Worm (Caenorhabditis elegans) whole organism, L1 larva: ENCODE data around the gene F46F2.5.

Experiments used
- blmp-1 ChIP-seq: fragments of 150-350 bp; optimal IDR thresholded peaks from 2 replicates; lab custom pipeline; 2014; ENCODE audit warnings: missing biosample characterization, missing genetic modification characterization
- efl-1 ChIP-seq, 4 experiments: fragments of 150-350 bp; optimal IDR thresholded peaks in 3 of 4; peaks in 1 of 4; 1 replicate in 1 of 4; 2 replicates in 3 of 4; lab custom pipeline; 2014; ENCODE audit warnings: missing biosample characterization in 2 of 4, missing genetic modification characterization in 2 of 4, missing genetic modification reagents in 2 of 4
- fkh-10 ChIP-seq: sonication (generic microtip); optimal IDR thresholded peaks from 2 replicates; lab custom pipeline; 2017; ENCODE audit warnings: missing biosample characterization, missing genetic modification reagents, missing genetic modification characterization
- fkh-4 ChIP-seq: sonication (generic microtip); optimal IDR thresholded peaks from 2 replicates; lab custom pipeline; 2016; ENCODE audit warnings: missing compliant biosample characterization, missing genetic modification characterization, borderline replicate concordance
- fos-1 ChIP-seq: fragments of 150-350 bp; optimal IDR thresholded peaks from 2 replicates; lab custom pipeline; 2014; ENCODE audit warnings: missing biosample characterization, missing genetic modification characterization
- hlh-4 ChIP-seq: sonication (generic microtip); optimal IDR thresholded peaks from 2 replicates; lab custom pipeline; 2016; ENCODE audit warnings: mild to moderate bottlenecking, missing genetic modification characterization, missing compliant biosample characterization
- lin-15B ChIP-seq: fragments of 150-350 bp; sonication (generic microtip); optimal IDR thresholded peaks from 3 replicates; lab custom pipeline; 2014; ENCODE audit warnings: missing biosample characterization, missing genetic modification characterization
- lin-39 ChIP-seq: fragments of 150-350 bp; optimal IDR thresholded peaks from 2 replicates; lab custom pipeline; 2014; ENCODE audit warnings: missing biosample characterization, missing genetic modification reagents, missing genetic modification characterization
- lsy-2 ChIP-seq, 2 experiments: fragments of 150-350 bp; optimal IDR thresholded peaks; 2 replicates each; lab custom pipeline; 2014; ENCODE audit warnings: missing biosample characterization in 2 of 2, missing genetic modification characterization in 2 of 2
- mdl-1 ChIP-seq, 2 experiments: fragments of 150-350 bp; optimal IDR thresholded peaks; 2 replicates each; lab custom pipeline; 2014 to 2017; ENCODE audit warnings: missing biosample characterization in 2 of 2, missing genetic modification characterization in 2 of 2, inconsistent platforms in 1 of 2
- nhr-11 ChIP-seq: fragments of 150-350 bp; optimal IDR thresholded peaks from 2 replicates; lab custom pipeline; 2014; ENCODE audit warnings: missing biosample characterization, missing genetic modification characterization
- ztf-11 ChIP-seq, 2 experiments: sonication (generic microtip); optimal IDR thresholded peaks; 2 replicates each; lab custom pipeline; 2016 to 2017; ENCODE audit warnings: missing genetic modification characterization in 2 of 2, missing biosample characterization in 1 of 2, missing compliant biosample characterization in 1 of 2

- TF ChIP-seq ztf-11 (tag; optimal IDR thresholded peaks at IDR 0.05; lab: Kevin White, UChicago) (no peak), hlh-4 (tag; lab: Kevin White, UChicago) (no peak), nhr-11 (tag; lab: Kevin White, UChicago) (no peak), fkh-10 (GFP tag; lab: Kevin White, UChicago) (no peak), blmp-1 (tag; lab: Kevin White, UChicago) (peak; percentile 30), efl-1 (optimal IDR thresholded peaks at IDR 0.05; lab: Kevin White, UChicago) (peak in 1 of 2 experiments; percentile 33), efl-1 (GFP tag; optimal IDR thresholded peaks at IDR 0.05 in 1 of 2; lab: Kevin White, UChicago) (peak in 1 of 2 experiments; percentile 90), fos-1 (tag; lab: Kevin White, UChicago) (no peak), lin-15B (tag; lab: Kevin White, UChicago) (no peak), mdl-1 (tag; optimal IDR thresholded peaks at IDR 0.05; lab: Kevin White, UChicago) (no peak), lin-39 (tag; lab: Kevin White, UChicago) (no peak), fkh-4 (tag; lab: Kevin White, UChicago) (no peak), lsy-2 (tag; optimal IDR thresholded peaks at IDR 0.05; lab: Kevin White, UChicago) (peak in 1 of 2 experiments; percentile 5)
Observed at ce11 chrX:15279301-15279700, 16.8 kb downstream of the F46F2.5 start.
